Fruit fly (Drosophila melanogaster): Measurements from ENCODE around the gene CG42834.

DNA sequence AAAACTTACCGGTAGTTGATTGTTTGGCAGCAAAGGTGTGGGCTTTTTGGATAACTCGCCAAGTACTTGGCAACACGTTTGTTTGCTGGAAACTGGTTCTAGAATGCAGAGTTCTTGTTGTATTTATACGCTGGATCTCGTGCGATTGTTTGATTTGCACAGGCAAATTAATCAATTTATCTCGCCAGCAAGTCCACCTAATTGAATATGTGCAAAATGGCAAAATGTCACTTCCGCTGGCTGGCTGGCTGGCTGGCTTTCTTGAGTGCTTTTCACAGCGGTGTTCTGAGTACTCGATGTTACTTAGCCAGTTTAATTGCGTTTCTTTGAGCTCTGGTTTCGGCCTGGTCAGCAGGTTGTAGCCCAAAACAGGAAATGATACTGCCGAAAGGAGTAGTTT is 30.2 kb downstream of the CG42834 start, which contains the start of gene Eh:
- TF ChIP-seq Hr96 (GFP tag; optimal IDR thresholded peaks at IDR 0.05) (no peak), kay (GFP tag; ENCODE audit: borderline replicate concordance) (no peak), CG33017 (tag; optimal IDR thresholded peaks at IDR 0.05) (no peak), Crg-1 (GFP tag; optimal IDR thresholded peaks at IDR 0.05) (no peak), toe (GFP tag; optimal IDR thresholded peaks at IDR 0.05) (no peak), CG14711 (tag; optimal IDR thresholded peaks at IDR 0.05) (no peak), tj (GFP tag; optimal IDR thresholded peaks at IDR 0.05) (no peak), CG5204 (GFP tag; optimal IDR thresholded peaks at IDR 0.05) (no peak), ovo (GFP tag; optimal IDR thresholded peaks at IDR 0.05) (no peak), CG11617 (GFP tag; optimal IDR thresholded peaks at IDR 0.05) (no peak), pad (GFP tag; optimal IDR thresholded peaks at IDR 0.05) (no peak), bab1 (GFP tag; optimal IDR thresholded peaks at IDR 0.05) (no peak), Clk (GFP tag; optimal IDR thresholded peaks at IDR 0.05) (no peak)

Data from whole organism, adult.